Worm (Caenorhabditis elegans) whole organism, early embryonic: ENCODE measurements around the gene F59B1.4.

ENCODE experiments used
- F13C5.2 ChIP-seq: sonication (generic microtip); optimal IDR thresholded peaks from 2 replicates; lab custom pipeline; 2017; ENCODE audit warnings: mild to moderate bottlenecking, missing genetic modification characterization, inconsistent platforms, missing compliant biosample characterization
- aly-1 ChIP-seq: sonication (generic microtip); optimal IDR thresholded peaks from 2 replicates; lab custom pipeline; 2016; ENCODE audit warnings: missing genetic modification characterization, missing compliant biosample characterization
- ama-1 ChIP-seq: fragments of 150-350 bp; optimal IDR thresholded peaks from 2 replicates; lab custom pipeline; 2014
- ceh-13 ChIP-seq: fragments of 200-800 bp; sonication (Bioruptor generic); optimal IDR thresholded peaks from 2 replicates; lab custom pipeline; 2018; ENCODE audit warnings: mild to moderate bottlenecking, missing genetic modification characterization, missing compliant biosample characterization
- ceh-36 ChIP-seq: sonication (generic microtip); optimal IDR thresholded peaks from 2 replicates; lab custom pipeline; 2016; ENCODE audit warnings: missing genetic modification characterization, inconsistent platforms, missing compliant biosample characterization
- ets-7 ChIP-seq: sonication (generic microtip); optimal IDR thresholded peaks from 2 replicates; lab custom pipeline; 2016; ENCODE audit warnings: missing genotype, missing genetic modification characterization, missing compliant biosample characterization
- flt-1 ChIP-seq: fragments of 200-800 bp; sonication (Bioruptor generic); IDR thresholded peaks from 2 replicates; pipeline ENCODE4 v1.3.6; 2022; ENCODE audit warnings: missing genetic modification characterization, missing compliant biosample characterization
- pes-1 ChIP-seq: fragments of 200-800 bp; sonication (Bioruptor generic); IDR thresholded peaks from 2 replicates; pipeline ENCODE4 v1.3.6; 2022; ENCODE audit warnings: missing genetic modification reagents, missing genetic modification characterization, missing compliant biosample characterization
- scrt-1 ChIP-seq: fragments of 200-800 bp; sonication (Bioruptor generic); IDR thresholded peaks from 2 replicates; pipeline ENCODE4 v1.3.6; 2022; ENCODE audit warnings: missing genetic modification characterization, missing compliant biosample characterization
- tbx-11 ChIP-seq: fragments of 200-800 bp; sonication (Bioruptor generic); IDR thresholded peaks from 2 replicates; pipeline ENCODE4 v1.3.6; 2022; ENCODE audit warnings: missing genetic modification characterization, missing compliant biosample characterization
- tra-4 ChIP-seq: sonication (generic microtip); optimal IDR thresholded peaks from 2 replicates; lab custom pipeline; 2017; ENCODE audit warnings: missing genetic modification characterization, missing compliant biosample characterization

ce11 chrV:3578813-3579212 is 48.0 kb downstream of the F59B1.4 start, which contains the start of gene pygl-1:
- TF ChIP-seq tbx-11 (no peak), aly-1 (tag; lab: Kevin White, UChicago) (no peak), ets-7 (tag; lab: Kevin White, UChicago) (no peak), ama-1 (lab: Kevin White, UChicago) (no peak), ceh-36 (no peak), flt-1 (GFP tag; lab: Robert Waterston, UW) (no peak), tra-4 (tag; lab: Kevin White, UChicago) (no peak), pes-1 (GFP tag; lab: Robert Waterston, UW) (no peak), ceh-13 (GFP tag; lab: Kevin White, UChicago) (no peak), F13C5.2 (tag; lab: Kevin White, UChicago) (no peak), scrt-1 (GFP tag; lab: Robert Waterston, UW) (no peak)
